Worm (Caenorhabditis elegans) whole organism, L3 larva: ENCODE measurements around the gene ech-4.

ENCODE experiments used
- R02D3.7 ChIP-seq: fragments of 150-350 bp; optimal IDR thresholded peaks from 2 replicates; lab custom pipeline; 2014; ENCODE audit warnings: missing biosample characterization, missing genetic modification characterization
- ama-1 ChIP-seq: fragments of 150-350 bp; optimal IDR thresholded peaks from 2 replicates; lab custom pipeline; 2018
- ceh-82 ChIP-seq: fragments of 150-350 bp; optimal IDR thresholded peaks from 2 replicates; lab custom pipeline; 2014; ENCODE audit warnings: missing biosample characterization, missing genetic modification characterization
- egl-27 ChIP-seq: sonication (generic microtip); optimal IDR thresholded peaks from 4 replicates; lab custom pipeline; 2017; ENCODE audit warnings: missing biosample characterization, missing genetic modification reagents, missing genetic modification characterization
- elt-2 ChIP-seq: sonication (generic microtip); optimal IDR thresholded peaks from 2 replicates; lab custom pipeline; 2016; ENCODE audit warnings: missing genetic modification reagents, mild to moderate bottlenecking, missing genetic modification characterization, missing compliant biosample characterization
- lin-39 ChIP-seq: fragments of 150-350 bp; optimal IDR thresholded peaks from 2 replicates; lab custom pipeline; 2018; ENCODE audit warnings: missing biosample characterization, missing genetic modification reagents, missing genetic modification characterization
- mdl-1 ChIP-seq: fragments of 150-350 bp; optimal IDR thresholded peaks from 2 replicates; lab custom pipeline; 2014; ENCODE audit warnings: missing biosample characterization, missing genetic modification characterization
- nhr-12 ChIP-seq: fragments of 150-350 bp; optimal IDR thresholded peaks from 2 replicates; lab custom pipeline; 2014; ENCODE audit warnings: missing biosample characterization, missing genetic modification characterization
- nhr-23 ChIP-seq: fragments of 150-350 bp; optimal IDR thresholded peaks from 2 replicates; lab custom pipeline; 2014; ENCODE audit warnings: missing biosample characterization, missing genetic modification reagents, missing genetic modification characterization
- nhr-25 ChIP-seq: sonication (generic microtip); optimal IDR thresholded peaks from 2 replicates; lab custom pipeline; 2017; ENCODE audit warnings: missing biosample characterization, missing genetic modification characterization
- nhr-76 ChIP-seq: fragments of 150-350 bp; sonication (generic microtip); optimal IDR thresholded peaks from 5 replicates; lab custom pipeline; 2014; ENCODE audit warnings: missing biosample characterization, missing genetic modification characterization
- pha-4 ChIP-seq: fragments of 150-350 bp; optimal IDR thresholded peaks from 2 replicates; lab custom pipeline; 2014; ENCODE audit warnings: missing biosample characterization, missing genetic modification reagents, missing genetic modification characterization
- sea-2 ChIP-seq: fragments of 150-350 bp; sonication (generic microtip); optimal IDR thresholded peaks from 4 replicates; lab custom pipeline; 2014; ENCODE audit warnings: missing biosample characterization, missing genetic modification reagents, missing genetic modification characterization
- unc-62 ChIP-seq: fragments of 150-350 bp; sonication (generic microtip); optimal IDR thresholded peaks from 4 replicates; lab custom pipeline; 2014; ENCODE audit warnings: missing biosample characterization, missing genetic modification reagents, missing genetic modification characterization

- TF ChIP-seq ama-1 (lab: Kevin White, UChicago) (no peak), unc-62 (GFP tag; lab: Kevin White, UChicago) (no peak), elt-2 (tag; lab: Kevin White, UChicago) (no peak), nhr-25 (no peak), lin-39 (tag; lab: Kevin White, UChicago) (no peak), nhr-12 (tag; lab: Kevin White, UChicago) (no peak), pha-4 (tag; lab: Kevin White, UChicago) (no peak), egl-27 (no peak), ceh-82 (no peak), nhr-76 (no peak), R02D3.7 (tag; lab: Kevin White, UChicago) (no peak), mdl-1 (tag; lab: Kevin White, UChicago) (no peak), sea-2 (GFP tag; lab: Kevin White, UChicago) (no peak), nhr-23 (tag; lab: Kevin White, UChicago) (no peak)
These were observed 32.0 kb downstream of the ech-4 start for ce11 chrII:10852880-10853279.
